Fruit fly (Drosophila melanogaster): Measurements from ENCODE around the gene CG1486.
A peak's percentile ranks its signal among the peaks of the same experiment; 100 is the strongest.

Gene CG1486

DNA sequence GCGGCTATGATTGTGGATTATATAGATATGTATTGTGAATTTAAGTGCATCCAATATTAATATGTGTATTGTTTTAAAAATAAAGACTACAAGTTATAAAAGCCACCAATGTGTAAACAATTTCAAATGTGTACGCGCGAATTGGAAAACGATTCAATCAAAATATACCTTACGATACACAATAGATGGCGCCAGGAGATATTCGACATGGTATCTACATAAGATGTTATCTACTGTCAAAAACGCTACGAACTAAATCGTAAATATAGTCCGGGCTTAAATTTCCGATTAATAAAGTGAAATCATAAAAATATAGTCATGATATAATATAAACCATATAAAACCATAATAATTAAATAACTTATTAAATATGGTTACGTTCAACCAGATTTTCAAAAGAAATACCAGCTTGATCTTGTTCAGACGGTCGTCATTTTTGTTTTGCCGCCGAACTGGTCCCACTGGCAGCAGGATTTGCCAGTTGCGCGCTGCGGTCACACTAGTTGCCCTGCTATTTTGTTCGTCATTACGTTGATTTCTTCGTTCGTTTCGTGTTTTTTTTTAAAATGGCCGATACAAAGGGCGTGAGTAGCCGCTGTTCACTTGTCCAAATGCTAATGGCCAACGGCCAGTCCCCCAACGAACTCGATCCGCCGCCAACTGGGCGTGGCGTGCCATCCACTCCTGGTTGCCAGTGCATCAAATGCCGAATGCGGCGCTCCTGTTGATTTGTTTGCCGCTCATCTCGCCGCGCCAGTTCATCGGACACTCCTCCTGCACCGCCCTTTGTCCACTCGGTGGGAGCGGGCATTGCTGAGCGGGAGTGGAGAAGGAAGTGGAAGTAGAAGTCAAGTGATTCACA lies 34.2 kb downstream of the CG1486 start, which contains the start of gene Septin1:
Septin1 (plus strand) TSS at position 477 of the 862 bp plus-strand sequence.
- TF ChIP-seq CG8478 (optimal IDR thresholded peaks at IDR 0.05) (no peak), Dll (optimal IDR thresholded peaks at IDR 0.05) (no peak), EcR (GFP tag; optimal IDR thresholded peaks at IDR 0.05) (no peak), usp (GFP tag; optimal IDR thresholded peaks at IDR 0.05) (no peak), psq (optimal IDR thresholded peaks at IDR 0.05) (no peak), pan (optimal IDR thresholded peaks at IDR 0.05) (no peak)

dm6 chrX:21362878-21363277 lies 39.0 kb downstream of the CG1486 start, which contains the start of the genes bbx and waw:
Gene bbx (plus strand): TSS chrX:21363028.
Gene waw (plus strand): TSS chrX:21363028.
- TF ChIP-seq pan (optimal IDR thresholded peaks at IDR 0.05) (no peak), CG8478 (optimal IDR thresholded peaks at IDR 0.05) (no peak), psq (optimal IDR thresholded peaks at IDR 0.05) (no peak), usp (GFP tag; optimal IDR thresholded peaks at IDR 0.05) (no peak), Dll (optimal IDR thresholded peaks at IDR 0.05) (no peak), EcR (GFP tag; optimal IDR thresholded peaks at IDR 0.05) (no peak)

DNA sequence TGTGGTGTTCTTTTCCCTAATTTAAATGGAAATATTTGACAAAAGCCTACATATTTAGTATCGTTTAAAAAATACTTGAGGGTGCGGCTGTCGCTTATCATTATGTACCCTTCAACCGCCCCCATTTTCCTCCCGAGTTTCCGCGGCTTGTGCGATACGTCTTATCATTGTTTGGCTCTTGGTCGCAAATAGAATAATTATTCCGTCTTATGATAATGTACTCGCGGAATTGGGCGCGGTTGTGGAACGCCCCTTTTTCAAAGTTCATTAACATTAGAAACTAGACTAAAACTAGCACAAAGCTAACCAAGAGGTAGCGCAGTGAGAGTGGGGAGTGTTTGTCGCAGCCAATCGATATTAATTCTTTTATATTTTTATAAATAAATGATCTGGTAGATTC lies 41.6 kb downstream of the CG1486 start:
- no peak for TF ChIP-seq usp (GFP tag; optimal IDR thresholded peaks at IDR 0.05)
- no peak for TF ChIP-seq CG8478 (optimal IDR thresholded peaks at IDR 0.05)
- no peak for TF ChIP-seq pan (optimal IDR thresholded peaks at IDR 0.05)
- no peak for TF ChIP-seq psq (optimal IDR thresholded peaks at IDR 0.05)
- no peak for TF ChIP-seq Dll (optimal IDR thresholded peaks at IDR 0.05)

- no peak for TF ChIP-seq EcR (GFP tag; optimal IDR thresholded peaks at IDR 0.05)
- no peak for TF ChIP-seq pan (optimal IDR thresholded peaks at IDR 0.05)
- TF ChIP-seq CG8478 (optimal IDR thresholded peaks at IDR 0.05): no peak
- TF ChIP-seq Dll (optimal IDR thresholded peaks at IDR 0.05): no peak
Observed at dm6 chrX:21366311-21366990, 42.6 kb downstream of the CG1486 start.

DNA sequence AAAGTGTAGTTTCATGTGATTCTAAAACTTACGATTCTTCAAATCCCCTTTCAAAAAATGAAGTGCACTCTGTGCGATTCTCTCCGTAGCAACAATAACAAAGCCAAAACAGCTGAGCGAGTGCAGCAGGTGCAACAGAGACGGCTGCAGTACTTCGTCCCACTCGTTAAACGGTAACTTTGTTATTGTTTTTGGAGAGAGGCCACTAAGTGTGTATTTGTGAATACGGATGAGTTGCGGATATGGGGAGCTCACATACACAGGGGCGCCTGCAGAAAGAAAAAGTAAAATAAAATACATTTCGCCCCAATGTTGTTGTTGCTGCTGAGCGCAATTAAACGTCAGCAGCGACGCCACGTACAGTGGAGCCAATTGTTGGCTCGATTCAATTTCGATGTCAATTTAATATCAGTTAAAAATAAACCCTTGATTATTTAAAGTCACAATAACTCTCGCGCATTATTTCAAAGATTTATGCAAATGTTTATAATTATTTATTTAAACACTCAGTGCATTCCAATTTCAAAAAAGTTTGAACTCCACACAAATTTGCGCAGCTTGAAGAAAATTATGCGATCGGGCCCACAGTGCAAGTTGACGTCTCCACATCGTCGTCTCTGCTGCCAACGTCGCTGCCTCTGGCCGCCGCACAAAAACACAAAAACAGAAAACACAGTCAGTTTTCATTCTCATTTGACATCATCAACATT lies 43.7 kb downstream of the CG1486 start:
- TF ChIP-seq Dll (optimal IDR thresholded peaks at IDR 0.05) (no peak), psq (optimal IDR thresholded peaks at IDR 0.05) (no peak), usp (GFP tag; optimal IDR thresholded peaks at IDR 0.05) (no peak), pan (optimal IDR thresholded peaks at IDR 0.05) (no peak), CG8478 (optimal IDR thresholded peaks at IDR 0.05) (peak; percentile 59), EcR (GFP tag; optimal IDR thresholded peaks at IDR 0.05) (no peak)

DNA sequence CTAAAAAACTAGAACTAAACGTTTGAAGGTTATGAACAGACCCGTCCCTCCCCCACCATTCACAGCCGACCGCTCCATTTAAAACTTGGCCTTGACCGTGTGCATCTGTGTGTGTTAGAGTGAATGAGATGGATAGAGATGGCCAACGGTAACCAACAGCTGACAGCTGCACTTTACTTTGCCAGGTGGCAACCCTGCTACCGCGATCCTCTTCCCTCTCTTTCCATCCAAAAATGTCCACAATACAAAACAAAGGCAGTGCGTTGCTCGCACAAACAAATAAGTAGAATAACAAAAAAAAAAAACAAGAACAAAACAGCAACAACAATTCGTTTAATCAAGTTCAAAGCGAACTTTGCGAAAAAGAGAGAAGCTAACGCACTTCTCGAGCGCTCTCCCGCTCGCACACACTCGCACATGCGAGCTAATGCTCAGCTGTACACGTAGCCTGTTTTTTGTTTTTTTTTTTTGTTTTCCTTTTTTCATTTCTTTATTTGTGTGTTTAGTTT lies 44.6 kb downstream of the CG1486 start:
- TF ChIP-seq pan (optimal IDR thresholded peaks at IDR 0.05) (no peak), EcR (GFP tag; optimal IDR thresholded peaks at IDR 0.05) (peak in 1 of 2 experiments; percentile 53)

- TF ChIP-seq CG8478 (optimal IDR thresholded peaks at IDR 0.05) (peak; percentile 31), psq (optimal IDR thresholded peaks at IDR 0.05) (no peak), Dll (optimal IDR thresholded peaks at IDR 0.05) (no peak)
Observed at dm6 chrX:21369149-21369988, 45.5 kb downstream of the CG1486 start.

- TF ChIP-seq psq (optimal IDR thresholded peaks at IDR 0.05): no peak
- TF ChIP-seq pan (optimal IDR thresholded peaks at IDR 0.05): no peak
- no peak for TF ChIP-seq Dll (optimal IDR thresholded peaks at IDR 0.05)
- TF ChIP-seq EcR (GFP tag; optimal IDR thresholded peaks at IDR 0.05): no peak
- no peak for TF ChIP-seq usp (GFP tag; optimal IDR thresholded peaks at IDR 0.05)
- no peak for TF ChIP-seq CG8478 (optimal IDR thresholded peaks at IDR 0.05)
Observed at dm6 chrX:21373659-21374426, 50.0 kb downstream of the CG1486 start, which contains the start of gene slgA. Gene slgA (plus strand): TSS chrX:21374002.

- TF ChIP-seq pan (optimal IDR thresholded peaks at IDR 0.05) (no peak), Dll (optimal IDR thresholded peaks at IDR 0.05) (no peak), CG8478 (optimal IDR thresholded peaks at IDR 0.05) (no peak), psq (optimal IDR thresholded peaks at IDR 0.05) (no peak)
Observed at dm6 chrX:21375595-21376047, 51.8 kb downstream of the CG1486 start.
